Worm (Caenorhabditis elegans): Measurements from ENCODE around the gene Y56A3A.28.

DNA sequence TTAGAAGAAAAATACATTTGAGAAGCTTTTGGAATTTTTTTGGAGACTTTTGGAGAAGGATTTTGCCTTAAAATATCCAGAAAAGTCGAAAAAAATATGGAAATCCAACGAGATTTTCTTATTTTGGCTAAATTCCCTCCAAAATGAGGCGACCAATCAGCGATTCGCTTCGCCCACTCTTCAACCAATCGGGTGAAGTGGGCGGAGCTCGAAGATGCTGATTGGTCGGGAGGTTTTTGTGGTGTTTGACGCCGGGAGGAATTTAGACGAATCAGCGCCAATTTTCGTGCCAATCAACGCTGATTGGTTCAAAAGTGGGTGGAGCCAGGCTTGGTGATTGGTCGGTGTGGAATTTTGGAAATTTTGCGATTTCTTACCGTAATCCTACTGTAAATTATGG is 9.6 kb upstream of the Y56A3A.28 start:
- TF ChIP-seq unc-62 (GFP tag; optimal IDR thresholded peaks at IDR 0.05) (no peak), nhr-77 (tag; optimal IDR thresholded peaks at IDR 0.05) (no peak), egl-27 (tag; optimal IDR thresholded peaks at IDR 0.05) (no peak), elt-3 (tag; optimal IDR thresholded peaks at IDR 0.05) (no peak), ztf-4 (tag; optimal IDR thresholded peaks at IDR 0.05) (no peak), aly-2 (tag; optimal IDR thresholded peaks at IDR 0.05) (no peak), nhr-237 (tag; optimal IDR thresholded peaks at IDR 0.05) (no peak), skn-1 (tag; optimal IDR thresholded peaks at IDR 0.05) (no peak), nhr-25 (tag; optimal IDR thresholded peaks at IDR 0.05) (no peak), fos-1 (tag; optimal IDR thresholded peaks at IDR 0.05) (no peak), ama-1 (optimal IDR thresholded peaks at IDR 0.05) (no peak)
